Fruit fly (Drosophila melanogaster): ENCODE measurements around the gene Pcd.
A peak's percentile ranks its signal among the peaks of the same experiment; 100 is the strongest.

Gene Pcd

DNA sequence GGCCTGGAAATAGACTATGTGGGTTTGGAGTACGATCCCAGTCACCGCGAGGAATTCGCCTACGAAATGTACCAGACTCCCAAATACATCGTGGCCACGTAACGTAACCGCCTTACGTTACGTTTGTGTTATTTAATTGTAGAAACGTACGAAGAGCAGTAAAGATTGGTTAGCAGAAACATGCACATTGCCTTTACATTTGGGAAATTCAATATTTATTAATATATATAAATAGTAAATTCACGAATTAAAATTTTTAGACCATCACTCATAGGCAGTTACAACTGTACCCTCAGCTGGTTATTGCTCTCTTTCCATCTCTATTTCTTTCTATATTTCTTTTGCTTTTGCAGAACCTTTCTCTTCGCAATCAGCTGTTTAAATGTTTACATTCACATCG lies 14.9 kb downstream of the Pcd start, which contains the start of gene Gnpnat:
Gnpnat (plus strand) TSS at position 385 of the 400 bp plus-strand sequence.
- TF ChIP-seq CG8159 (tag; optimal IDR thresholded peaks at IDR 0.05) (peak; percentile 46), CG8301 (tag; optimal IDR thresholded peaks at IDR 0.05) (peak; percentile 63), D1 (tag; optimal IDR thresholded peaks at IDR 0.05) (no peak), CG14655 (GFP tag; optimal IDR thresholded peaks at IDR 0.05) (peak; percentile 58), CG17806 (tag; optimal IDR thresholded peaks at IDR 0.05) (peak; percentile 61), CG15710 (tag; optimal IDR thresholded peaks at IDR 0.05) (peak; percentile 40), gl (tag; optimal IDR thresholded peaks at IDR 0.05) (no peak), CG12605 (GFP tag; IDR thresholded peaks at IDR 0.05) (no peak), CG34367 (tag; optimal IDR thresholded peaks at IDR 0.05) (peak; percentile 37), Pif1A (GFP tag; optimal IDR thresholded peaks at IDR 0.05) (peak; percentile 51), CG9948 (tag; optimal IDR thresholded peaks at IDR 0.05) (peak; percentile 7), CG10348 (GFP tag; IDR thresholded peaks at IDR 0.05) (no peak), Pif1B (GFP tag; optimal IDR thresholded peaks at IDR 0.05) (peak; percentile 48), Snoo (tag; optimal IDR thresholded peaks at IDR 0.05) (peak; percentile 63), CG4496 (GFP tag; IDR thresholded peaks at IDR 0.05) (no peak)

DNA sequence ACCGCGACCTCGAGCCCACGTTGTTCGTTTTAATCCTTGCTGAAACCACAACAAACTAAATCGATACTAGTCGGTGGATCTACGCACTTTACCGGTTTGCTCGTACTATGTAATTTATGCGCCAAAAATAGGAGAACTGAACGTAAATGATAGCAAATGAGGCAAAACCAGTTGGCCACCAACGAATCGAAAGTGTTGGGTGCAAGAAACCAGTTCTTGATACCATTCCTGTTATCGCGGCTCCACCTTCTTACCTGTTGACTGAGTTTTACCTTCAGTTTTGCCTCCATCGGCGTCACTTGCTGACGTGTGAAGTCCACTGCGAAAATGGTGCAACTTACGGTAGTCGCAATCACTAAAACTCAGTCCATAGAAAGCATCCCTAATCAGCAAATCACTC lies 17.1 kb downstream of the Pcd start:
- TF ChIP-seq EcR (GFP tag; optimal IDR thresholded peaks at IDR 0.05) = peak; percentile 50
- TF ChIP-seq gl (tag; optimal IDR thresholded peaks at IDR 0.05) = no peak
- TF ChIP-seq CG14655 (GFP tag; optimal IDR thresholded peaks at IDR 0.05) = no peak

DNA sequence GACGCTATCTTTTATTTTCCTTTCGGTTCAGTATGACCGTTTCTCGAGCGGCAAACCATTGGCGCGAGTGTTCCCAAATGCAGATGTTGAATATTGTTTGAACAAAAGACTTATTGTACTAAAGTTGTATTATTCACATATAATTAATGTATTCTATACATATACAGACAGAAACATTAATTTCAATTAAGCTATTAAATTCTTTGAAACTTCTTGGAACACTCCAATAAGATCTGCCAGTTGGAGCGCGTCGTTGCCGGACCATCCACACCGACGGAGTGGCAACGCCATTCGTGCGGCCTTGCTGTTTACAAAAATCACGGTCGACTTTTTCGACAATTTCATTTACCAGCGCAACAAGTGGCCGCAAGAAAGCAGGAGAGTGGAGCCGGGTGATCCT lies 22.1 kb downstream of the Pcd start, which contains the start of the genes Wdr24 and IntS11:
Wdr24 (minus strand) TSS at position 37 of the 400 bp plus-strand sequence.
IntS11 (plus strand) TSS at position 282 of the 400 bp plus-strand sequence.
- TF ChIP-seq CG34367 (tag; optimal IDR thresholded peaks at IDR 0.05) (peak; percentile 94), CG8301 (tag; optimal IDR thresholded peaks at IDR 0.05) (peak; percentile 96), Pif1A (GFP tag; optimal IDR thresholded peaks at IDR 0.05) (no peak), EcR (GFP tag; optimal IDR thresholded peaks at IDR 0.05) (peak; percentile 7), CG17806 (tag; optimal IDR thresholded peaks at IDR 0.05) (peak; percentile 96), CG8159 (tag; optimal IDR thresholded peaks at IDR 0.05) (peak; percentile 94), CG10348 (GFP tag; IDR thresholded peaks at IDR 0.05) (peak; percentile 99), Snoo (tag; optimal IDR thresholded peaks at IDR 0.05) (peak; percentile 95), CG4496 (GFP tag; IDR thresholded peaks at IDR 0.05) (peak; percentile 99), CG15710 (tag; optimal IDR thresholded peaks at IDR 0.05) (peak; percentile 98), CG9948 (tag; optimal IDR thresholded peaks at IDR 0.05) (peak; percentile 92), rn (GFP tag; IDR thresholded peaks at IDR 0.05) (peak; percentile 98), CG13204 (GFP tag; optimal IDR thresholded peaks at IDR 0.05) (no peak), Ets98B (GFP tag; IDR thresholded peaks at IDR 0.05) (peak; percentile 98), CG14655 (GFP tag; optimal IDR thresholded peaks at IDR 0.05) (no peak), fd96Ca (GFP tag; IDR thresholded peaks at IDR 0.05) (peak; percentile 98), gl (tag; optimal IDR thresholded peaks at IDR 0.05) (peak; percentile 83), Pif1B (GFP tag; optimal IDR thresholded peaks at IDR 0.05) (no peak), CG32121 (GFP tag; IDR thresholded peaks at IDR 0.05) (peak; percentile 98), CG12605 (GFP tag; IDR thresholded peaks at IDR 0.05) (peak; percentile 97), D1 (tag; optimal IDR thresholded peaks at IDR 0.05) (no peak)

DNA sequence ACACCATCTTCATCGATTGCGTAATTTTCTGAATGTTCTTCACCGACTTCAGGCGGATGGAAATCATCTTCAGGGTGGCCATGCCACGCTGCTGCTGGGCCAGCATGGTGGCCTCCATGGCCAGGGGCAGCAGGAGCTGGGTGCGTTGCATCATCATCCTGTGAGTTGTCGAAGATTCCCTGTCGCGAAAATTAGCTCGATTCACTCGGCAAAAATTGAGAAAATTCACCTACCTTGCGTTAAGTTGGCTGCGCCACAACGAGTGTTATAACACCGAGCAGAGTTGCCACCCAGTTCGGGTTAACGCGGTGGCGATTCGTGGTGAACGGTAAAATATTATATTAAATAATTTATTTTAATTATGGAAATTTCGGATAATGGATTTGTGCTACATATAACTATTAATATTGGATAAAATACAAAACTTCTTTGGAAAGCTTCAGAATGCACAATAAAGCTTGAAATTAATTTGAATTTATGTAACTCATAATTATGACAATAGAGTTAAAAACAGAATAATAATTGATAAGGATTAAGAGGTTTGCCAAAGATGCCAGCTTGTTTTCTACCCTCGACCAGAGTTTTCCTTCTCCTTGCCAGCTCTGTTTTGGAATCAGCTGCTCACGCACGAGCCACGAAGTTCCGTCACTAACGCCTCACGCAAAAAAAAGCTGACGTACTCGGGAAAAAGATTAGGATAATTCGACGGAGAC lies 25.8 kb downstream of the Pcd start, which contains the start of the genes ATPsyngamma and yata:
ATPsyngamma (minus strand) TSS at position 573 of the 713 bp plus-strand sequence.
yata (plus strand) TSS at position 629 of the 713 bp plus-strand sequence.
- no peak for TF ChIP-seq CG13204 (GFP tag; optimal IDR thresholded peaks at IDR 0.05)
- no peak for TF ChIP-seq CG8159 (tag; optimal IDR thresholded peaks at IDR 0.05)
- peak; percentile 45 for TF ChIP-seq CG15710 (tag; optimal IDR thresholded peaks at IDR 0.05)
- no peak for TF ChIP-seq EcR (GFP tag; optimal IDR thresholded peaks at IDR 0.05)
- TF ChIP-seq CG14655 (GFP tag; optimal IDR thresholded peaks at IDR 0.05) = no peak
- 0 out of 3 replicates have a peak, but pooled peaks have one; percentile 27 for TF ChIP-seq CG4496 (GFP tag; IDR thresholded peaks at IDR 0.05)
- TF ChIP-seq Snoo (tag; optimal IDR thresholded peaks at IDR 0.05) = peak; percentile 39

DNA sequence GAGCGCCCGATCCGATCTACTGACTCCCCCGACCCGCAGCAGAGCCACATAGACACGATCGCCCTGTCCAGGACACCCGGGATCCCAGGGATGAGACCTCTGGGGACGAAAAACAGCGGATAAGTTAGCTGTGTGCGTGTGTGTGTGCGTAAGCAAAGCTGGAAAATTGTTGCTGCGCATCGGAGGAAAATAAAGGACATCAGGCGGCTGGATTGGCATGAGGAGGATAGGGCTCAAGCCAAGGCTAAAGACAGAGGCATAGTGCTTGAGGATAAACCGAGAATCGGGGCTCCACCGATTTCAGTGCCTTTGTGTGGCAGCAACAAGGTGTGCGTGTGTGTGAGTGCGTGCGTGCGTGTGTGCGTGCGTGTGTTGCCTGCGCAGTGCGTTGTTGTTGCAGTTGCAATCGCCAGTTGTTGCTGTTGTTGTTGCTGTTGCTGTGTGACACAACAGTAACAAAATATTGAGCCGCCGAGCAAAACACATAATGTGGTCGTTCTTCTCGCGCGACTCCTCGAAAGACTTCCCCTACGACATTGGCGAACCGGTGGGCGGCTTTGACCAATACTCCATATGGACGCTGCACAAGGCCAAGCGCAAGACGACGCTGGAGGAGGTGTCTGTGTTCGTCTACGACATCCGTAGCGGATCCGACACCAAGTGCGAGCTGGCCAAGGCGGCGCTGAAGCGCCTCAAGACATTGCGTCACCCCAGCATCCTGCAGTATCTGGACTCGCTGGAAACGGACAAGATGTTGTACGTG lies 26.5 kb downstream of the Pcd start:
- TF ChIP-seq CG8301 (tag; optimal IDR thresholded peaks at IDR 0.05) (no peak), CG15710 (tag; optimal IDR thresholded peaks at IDR 0.05) (no peak)

DNA sequence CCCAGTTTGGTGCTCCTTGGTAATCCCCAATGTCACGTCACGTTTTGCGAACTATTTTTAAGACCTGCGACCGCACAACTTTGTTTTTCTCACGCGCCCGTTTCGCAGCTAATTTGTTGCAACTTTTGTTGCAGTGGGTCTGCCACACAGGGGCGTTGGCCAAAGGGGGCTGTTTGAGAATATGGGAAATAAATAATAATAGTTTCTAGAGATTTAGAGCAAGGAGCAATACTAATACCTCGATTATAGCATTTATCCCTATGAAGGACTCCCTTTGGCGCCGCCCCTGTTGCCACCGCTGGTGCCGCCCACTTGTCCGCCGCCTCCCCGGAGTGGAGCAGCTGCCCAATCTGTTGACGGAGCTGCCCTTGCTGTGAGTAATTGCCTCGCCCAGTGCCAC lies 32.3 kb downstream of the Pcd start:
- TF ChIP-seq fd96Ca (GFP tag; IDR thresholded peaks at IDR 0.05) = peak; percentile 90
- 0 out of 2 replicates have a peak, but pooled peaks have one; percentile 52 for TF ChIP-seq rn (GFP tag; IDR thresholded peaks at IDR 0.05)
- TF ChIP-seq CG12605 (GFP tag; IDR thresholded peaks at IDR 0.05) = peak; percentile 40; the same call in 1 of the 2 replicates
- TF ChIP-seq EcR (GFP tag; optimal IDR thresholded peaks at IDR 0.05) = no peak
- TF ChIP-seq Ets98B (GFP tag; IDR thresholded peaks at IDR 0.05) = peak; percentile 87
- TF ChIP-seq CG17806 (tag; optimal IDR thresholded peaks at IDR 0.05) = no peak
- TF ChIP-seq CG9948 (tag; optimal IDR thresholded peaks at IDR 0.05) = peak; percentile 7
- peak; percentile 83 for TF ChIP-seq CG4496 (GFP tag; IDR thresholded peaks at IDR 0.05)
- TF ChIP-seq CG8301 (tag; optimal IDR thresholded peaks at IDR 0.05) = no peak
- TF ChIP-seq CG34367 (tag; optimal IDR thresholded peaks at IDR 0.05) = no peak
- TF ChIP-seq CG10348 (GFP tag; IDR thresholded peaks at IDR 0.05) = peak; percentile 33; the same call in 1 of the 2 replicates
- TF ChIP-seq CG32121 (GFP tag; IDR thresholded peaks at IDR 0.05) = peak; percentile 87
- TF ChIP-seq gl (tag; optimal IDR thresholded peaks at IDR 0.05) = no peak
- TF ChIP-seq CG15710 (tag; optimal IDR thresholded peaks at IDR 0.05) = peak; percentile 3
- no peak for TF ChIP-seq CG8159 (tag; optimal IDR thresholded peaks at IDR 0.05)
